Worm (Caenorhabditis elegans) whole organism, young adult: ENCODE measurements around the gene F42H10.3.
A peak's percentile ranks its signal among the peaks of the same experiment; 100 is the strongest.

Source experiments
- B0261.1 ChIP-seq: sonication (generic microtip); optimal IDR thresholded peaks from 2 replicates; lab custom pipeline; 2016; ENCODE audit warnings: mild to moderate bottlenecking, missing genetic modification characterization, moderate library complexity, missing compliant biosample characterization
- D2030.7 ChIP-seq: fragments of 200-800 bp; sonication (Bioruptor generic); IDR thresholded peaks from 2 replicates; pipeline ENCODE4 v1.3.6; 2022; ENCODE audit warnings: missing genetic modification reagents, missing genetic modification characterization, missing compliant biosample characterization
- F10E7.11 ChIP-seq: sonication (generic microtip); optimal IDR thresholded peaks from 2 replicates; lab custom pipeline; 2017; ENCODE audit warnings: mild to moderate bottlenecking, missing genetic modification characterization, moderate library complexity, missing compliant biosample characterization
- F22D6.2 ChIP-seq: sonication (generic microtip); optimal IDR thresholded peaks from 2 replicates; lab custom pipeline; 2016; ENCODE audit warnings: mild to moderate bottlenecking, missing genetic modification characterization, missing compliant biosample characterization
- F52B5.7 ChIP-seq: sonication (generic microtip); optimal IDR thresholded peaks from 2 replicates; lab custom pipeline; 2016; ENCODE audit warnings: mild to moderate bottlenecking, missing genetic modification characterization, missing compliant biosample characterization
- F57C9.4 ChIP-seq: sonication (generic microtip); optimal IDR thresholded peaks from 2 replicates; lab custom pipeline; 2017; ENCODE audit warnings: mild to moderate bottlenecking, missing genetic modification characterization, missing compliant biosample characterization
- K11D2.4 ChIP-seq: fragments of 200-800 bp; sonication (Bioruptor generic); IDR thresholded peaks from 2 replicates; pipeline ENCODE4 v1.3.6; 2022; ENCODE audit warnings: missing genetic modification reagents, missing genetic modification characterization, missing compliant biosample characterization
- Y67H2A.10 ChIP-seq: fragments of 200-800 bp; sonication (Bioruptor generic); conservative IDR thresholded peaks from 2 replicates; pipeline ENCODE4 v1.3.6; 2022; ENCODE audit warnings: missing genetic modification reagents, missing genetic modification characterization, missing compliant biosample characterization
- attf-5 ChIP-seq: fragments of 200-800 bp; sonication (Bioruptor generic); optimal IDR thresholded peaks from 2 replicates; lab custom pipeline; 2018; ENCODE audit warnings: mild to moderate bottlenecking, missing genetic modification characterization, missing compliant biosample characterization
- attf-6 ChIP-seq: fragments of 200-800 bp; sonication (Bioruptor generic); IDR thresholded peaks from 2 replicates; pipeline ENCODE4 v1.3.6; 2022; ENCODE audit warnings: missing genetic modification reagents, missing genetic modification characterization, missing compliant biosample characterization
- cebp-2 ChIP-seq: fragments of 200-800 bp; sonication (Bioruptor generic); IDR thresholded peaks from 2 replicates; pipeline ENCODE4 v1.3.6; 2022; ENCODE audit warnings: missing genetic modification characterization, missing compliant biosample characterization
- ceh-27 ChIP-seq: fragments of 200-800 bp; sonication (Bioruptor generic); optimal IDR thresholded peaks from 2 replicates; lab custom pipeline; 2018; ENCODE audit warnings: mild to moderate bottlenecking, missing genetic modification characterization, moderate library complexity, missing compliant biosample characterization
- ceh-40 ChIP-seq: fragments of 200-800 bp; sonication (Bioruptor generic); IDR thresholded peaks from 2 replicates; pipeline ENCODE4 v1.3.6; 2022; ENCODE audit warnings: missing genetic modification characterization, missing compliant biosample characterization
- ceh-79 ChIP-seq: sonication (generic microtip); optimal IDR thresholded peaks from 2 replicates; lab custom pipeline; 2017; ENCODE audit warnings: mild to moderate bottlenecking, missing genetic modification characterization, missing compliant biosample characterization
- die-1 ChIP-seq: sonication (generic microtip); optimal IDR thresholded peaks from 2 replicates; lab custom pipeline; 2016; ENCODE audit warnings: missing genotype, mild to moderate bottlenecking, missing genetic modification characterization, missing compliant biosample characterization
- dpl-1 ChIP-seq: fragments of 150-350 bp; optimal IDR thresholded peaks from 2 replicates; lab custom pipeline; 2014; ENCODE audit warnings: missing biosample characterization, missing genetic modification reagents, missing genetic modification characterization
- efl-1 ChIP-seq: fragments of 150-350 bp; optimal IDR thresholded peaks from 2 replicates; lab custom pipeline; 2014; ENCODE audit warnings: missing biosample characterization, missing genetic modification reagents, missing genetic modification characterization
- gei-17 ChIP-seq: fragments of 200-800 bp; sonication (Bioruptor generic); optimal IDR thresholded peaks from 2 replicates; lab custom pipeline; 2018; ENCODE audit warnings: mild to moderate bottlenecking, missing genetic modification characterization, missing compliant biosample characterization
- him-1 ChIP-seq: sonication (generic microtip); optimal IDR thresholded peaks from 2 replicates; lab custom pipeline; 2016; ENCODE audit warnings: missing genotype, missing genetic modification reagents, missing genetic modification characterization, missing compliant biosample characterization
- hmg-1.2 ChIP-seq: fragments of 200-800 bp; sonication (Bioruptor generic); IDR thresholded peaks from 2 replicates; pipeline ENCODE4 v1.3.6; 2022; ENCODE audit warnings: missing genetic modification reagents, missing genetic modification characterization, missing compliant biosample characterization
- hmg-20 ChIP-seq: fragments of 200-800 bp; sonication (Bioruptor generic); IDR thresholded peaks from 2 replicates; pipeline ENCODE4 v1.3.6; 2022; ENCODE audit warnings: missing genetic modification reagents, missing genetic modification characterization, missing compliant biosample characterization
- hsf-1 ChIP-seq: fragments of 200-800 bp; sonication (Bioruptor generic); IDR thresholded peaks from 2 replicates; pipeline ENCODE4 v1.3.6; 2022; ENCODE audit warnings: missing genetic modification reagents, missing genetic modification characterization, missing compliant biosample characterization
- let-607 ChIP-seq, 2 experiments: fragments of 200-800 bp in 1 of 2; sonication (Bioruptor generic) in 1 of 2; sonication (generic microtip) in 1 of 2; optimal IDR thresholded peaks; 2 replicates each; lab custom pipeline; 2016 to 2018; ENCODE audit warnings: mild to moderate bottlenecking in 2 of 2, missing compliant biosample characterization in 2 of 2, missing genetic modification characterization in 2 of 2, moderate library complexity in 2 of 2, missing genotype in 1 of 2
- lin-26 ChIP-seq: fragments of 200-800 bp; sonication (Bioruptor generic); IDR thresholded peaks from 2 replicates; pipeline ENCODE4 v1.3.6; 2022; ENCODE audit warnings: missing genetic modification reagents, missing genetic modification characterization, missing compliant biosample characterization
- lsl-1 ChIP-seq: fragments of 200-800 bp; sonication (Bioruptor generic); optimal IDR thresholded peaks from 2 replicates; lab custom pipeline; 2018; ENCODE audit warnings: mild to moderate bottlenecking, missing genetic modification characterization, moderate library complexity, missing compliant biosample characterization
- madf-6 ChIP-seq: fragments of 200-800 bp; sonication (Bioruptor generic); IDR thresholded peaks from 2 replicates; pipeline ENCODE4 v1.3.6; 2022; ENCODE audit warnings: missing genetic modification reagents, missing genetic modification characterization, missing compliant biosample characterization
- madf-8 ChIP-seq: fragments of 200-800 bp; sonication (Bioruptor generic); conservative IDR thresholded peaks from 2 replicates; pipeline ENCODE4 v1.3.6; 2022; ENCODE audit warnings: missing genetic modification reagents, missing genetic modification characterization, missing compliant biosample characterization
- mcd-1 ChIP-seq: fragments of 200-800 bp; sonication (Bioruptor generic); IDR thresholded peaks from 2 replicates; pipeline ENCODE4 v1.3.6; 2022; ENCODE audit warnings: missing genetic modification reagents, missing genetic modification characterization, missing compliant biosample characterization
- nfya-1 ChIP-seq: sonication (generic microtip); optimal IDR thresholded peaks from 2 replicates; lab custom pipeline; 2017; ENCODE audit warnings: antibody characterized with exemption, missing compliant biosample characterization, missing genetic modification characterization, borderline replicate concordance; ENCODE audit not compliant: insufficient read depth
- nhr-90 ChIP-seq: sonication (generic microtip); optimal IDR thresholded peaks from 2 replicates; lab custom pipeline; 2016; ENCODE audit warnings: missing genotype, mild to moderate bottlenecking, missing genetic modification characterization, missing compliant biosample characterization
- pbrm-1 ChIP-seq: fragments of 200-800 bp; sonication (Bioruptor generic); IDR thresholded peaks from 2 replicates; pipeline ENCODE4 v1.3.6; 2022; ENCODE audit warnings: missing genetic modification reagents, missing genetic modification characterization, missing compliant biosample characterization
- rcor-1 ChIP-seq: fragments of 200-800 bp; sonication (Bioruptor generic); IDR thresholded peaks from 2 replicates; pipeline ENCODE4 v1.3.6; 2022; ENCODE audit warnings: missing genetic modification reagents, missing genetic modification characterization, missing compliant biosample characterization
- rec-8 ChIP-seq, 2 experiments: sonication (generic microtip); optimal IDR thresholded peaks; 2 replicates each; lab custom pipeline; 2016; ENCODE audit warnings: mild to moderate bottlenecking in 2 of 2, missing genetic modification characterization in 2 of 2, missing genetic modification reagents in 2 of 2, missing genotype in 2 of 2, missing biosample characterization in 1 of 2, missing compliant biosample characterization in 1 of 2, moderate library complexity in 1 of 2
- rpc-1 ChIP-seq, 2 experiments: fragments of 150-350 bp in 1 of 2; sonication (generic microtip) in 1 of 2; optimal IDR thresholded peaks; 2 replicates each; lab custom pipeline; 2014 to 2018; ENCODE audit warnings: missing biosample characterization in 1 of 2, missing genetic modification characterization in 1 of 2, missing genetic modification reagents in 1 of 2, missing genotype in 1 of 2
- sdz-38 ChIP-seq: sonication (generic microtip); optimal IDR thresholded peaks from 2 replicates; lab custom pipeline; 2016; ENCODE audit warnings: missing genotype, missing genetic modification characterization, missing compliant biosample characterization
- sptf-2 ChIP-seq: fragments of 200-800 bp; sonication (Bioruptor generic); optimal IDR thresholded peaks from 2 replicates; lab custom pipeline; 2018; ENCODE audit warnings: mild to moderate bottlenecking, missing genetic modification characterization, missing compliant biosample characterization
- tbp1 ChIP-seq: fragments of 200-800 bp; sonication (Bioruptor generic); optimal IDR thresholded peaks from 2 replicates; lab custom pipeline; 2018; ENCODE audit warnings: mild to moderate bottlenecking, missing genetic modification characterization, missing compliant biosample characterization
- tbx-9 ChIP-seq: sonication (generic microtip); optimal IDR thresholded peaks from 2 replicates; lab custom pipeline; 2016; ENCODE audit warnings: borderline replicate concordance, missing genetic modification characterization, inconsistent platforms, missing compliant biosample characterization
- unc-130 ChIP-seq: sonication (generic microtip); optimal IDR thresholded peaks from 2 replicates; lab custom pipeline; 2016; ENCODE audit warnings: missing genetic modification reagents, missing genetic modification characterization, missing compliant biosample characterization
- zfh-2 ChIP-seq: fragments of 200-800 bp; sonication (Bioruptor generic); conservative IDR thresholded peaks from 2 replicates; pipeline ENCODE4 v1.3.6; 2022; ENCODE audit warnings: missing genetic modification reagents, missing genetic modification characterization, missing compliant biosample characterization
- zim-3 ChIP-seq: sonication (generic microtip); optimal IDR thresholded peaks from 2 replicates; lab custom pipeline; 2017; ENCODE audit warnings: mild to moderate bottlenecking, missing genetic modification characterization, moderate library complexity, missing compliant biosample characterization
- ztf-18 ChIP-seq: sonication (generic microtip); optimal IDR thresholded peaks from 2 replicates; lab custom pipeline; 2016; ENCODE audit warnings: missing genotype, mild to moderate bottlenecking, missing genetic modification characterization, missing compliant biosample characterization
- ztf-25 ChIP-seq: fragments of 200-800 bp; sonication (Bioruptor generic); IDR thresholded peaks from 2 replicates; pipeline ENCODE4 v1.3.6; 2022; ENCODE audit warnings: missing genetic modification reagents, missing genetic modification characterization, missing compliant biosample characterization
- ztf-26 ChIP-seq: sonication (generic microtip); optimal IDR thresholded peaks from 2 replicates; lab custom pipeline; 2017; ENCODE audit warnings: missing genetic modification characterization, missing compliant biosample characterization
- ztf-28 ChIP-seq: fragments of 200-800 bp; sonication (Bioruptor generic); IDR thresholded peaks from 2 replicates; pipeline ENCODE4 v1.3.6; 2022; ENCODE audit warnings: missing genetic modification reagents, missing genetic modification characterization, missing compliant biosample characterization
- ztf-3 ChIP-seq: fragments of 200-800 bp; sonication (Bioruptor generic); optimal IDR thresholded peaks from 2 replicates; lab custom pipeline; 2018; ENCODE audit warnings: mild to moderate bottlenecking, missing genetic modification characterization, missing compliant biosample characterization

F42H10.3 gene

DNA sequence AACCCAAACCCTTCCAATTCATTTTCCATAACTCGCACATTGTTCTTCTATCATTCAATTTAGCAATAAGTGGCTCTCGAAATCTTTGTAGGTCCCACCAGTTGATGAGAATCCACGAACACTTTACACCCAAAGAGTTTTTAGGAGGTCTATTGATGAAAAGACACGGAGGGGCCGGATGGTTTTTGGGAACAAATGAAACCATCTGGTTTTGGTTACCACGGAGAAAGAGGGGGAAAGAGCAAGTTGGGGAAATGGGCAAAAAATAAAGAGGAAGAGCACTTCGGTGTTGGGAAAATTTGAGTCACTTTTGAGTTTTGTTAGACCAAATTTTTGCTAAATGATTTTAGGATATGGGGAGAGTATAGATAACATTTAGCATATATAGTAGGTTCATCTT lies 16.4 kb upstream of the F42H10.3 start:
- TF ChIP-seq him-1 (no peak), unc-130 (GFP tag; lab: Kevin White, UChicago) (no peak), attf-6 (GFP tag; lab: Robert Waterston, UW) (no peak), attf-5 (no peak), ceh-27 (no peak), zfh-2 (GFP tag; lab: Robert Waterston, UW) (no peak), ztf-26 (tag; lab: Kevin White, UChicago) (no peak), ztf-3 (GFP tag; lab: Kevin White, UChicago) (no peak), dpl-1 (no peak), madf-8 (GFP tag; lab: Robert Waterston, UW) (no peak)

- peak; percentile 60; the same call in 1 of the 2 replicates for TF ChIP-seq ceh-40 (GFP tag; lab: Robert Waterston, UW)
- peak; percentile 59 for TF ChIP-seq hmg-1.2 (GFP tag; lab: Robert Waterston, UW)
- no peak for TF ChIP-seq ztf-3 (GFP tag; lab: Kevin White, UChicago)
- TF ChIP-seq B0261.1: peak; percentile 70
- no peak for TF ChIP-seq tbx-9 (tag; lab: Kevin White, UChicago)
- peak; percentile 15 for TF ChIP-seq F52B5.7 (tag; lab: Kevin White, UChicago)
- TF ChIP-seq nhr-90 (tag; lab: Kevin White, UChicago): peak; percentile 75
- peak; percentile 93 for TF ChIP-seq lin-26 (GFP tag; lab: Robert Waterston, UW)
- TF ChIP-seq lsl-1: peak; percentile 38
- TF ChIP-seq hmg-20 (GFP tag; lab: Robert Waterston, UW): no peak
- TF ChIP-seq D2030.7 (GFP tag; lab: Robert Waterston, UW): peak; percentile 63
- TF ChIP-seq zim-3 (tag; lab: Kevin White, UChicago): no peak
- no peak for TF ChIP-seq F57C9.4
- TF ChIP-seq ztf-18 (tag; lab: Kevin White, UChicago): peak; percentile 39
- peak; percentile 10 for TF ChIP-seq efl-1 (GFP tag; lab: Kevin White, UChicago)
- peak; percentile 54 for TF ChIP-seq rpc-1 (optimal IDR thresholded peaks at IDR 0.05; lab: Kevin White, UChicago)
- peak; percentile 83 for TF ChIP-seq rpc-1 (tag; optimal IDR thresholded peaks at IDR 0.05; lab: Kevin White, UChicago)
- TF ChIP-seq rcor-1 (GFP tag; lab: Robert Waterston, UW): 0 out of 2 replicates have a peak, but pooled peaks have one; percentile 30
- TF ChIP-seq K11D2.4 (GFP tag; lab: Robert Waterston, UW): no peak
- TF ChIP-seq ceh-27: no peak
- no peak for TF ChIP-seq nfya-1 (tag; lab: Kevin White, UChicago)
- no peak for TF ChIP-seq mcd-1 (GFP tag; lab: Robert Waterston, UW)
- peak; percentile 82 for TF ChIP-seq him-1
- TF ChIP-seq ztf-25 (GFP tag; lab: Robert Waterston, UW): 0 out of 2 replicates have a peak, but pooled peaks have one; percentile 51
- TF ChIP-seq gei-17: no peak
- no peak for TF ChIP-seq let-607 (tag; optimal IDR thresholded peaks at IDR 0.05; lab: Kevin White, UChicago)
- TF ChIP-seq Y67H2A.10 (GFP tag; lab: Robert Waterston, UW): no peak
- TF ChIP-seq ztf-28 (GFP tag; lab: Robert Waterston, UW): 0 out of 2 replicates have a peak, but pooled peaks have one; percentile 42
- TF ChIP-seq tbp1 (GFP tag; lab: Kevin White, UChicago): peak; percentile 89
- TF ChIP-seq cebp-2 (GFP tag; lab: Robert Waterston, UW): 0 out of 2 replicates have a peak, but pooled peaks have one; percentile 36
- TF ChIP-seq die-1 (tag; lab: Kevin White, UChicago): peak; percentile 57
- TF ChIP-seq sdz-38 (tag; lab: Kevin White, UChicago): no peak
- TF ChIP-seq sptf-2 (GFP tag; lab: Kevin White, UChicago): no peak
- TF ChIP-seq rec-8 (tag; optimal IDR thresholded peaks at IDR 0.05; lab: Kevin White, UChicago): peak in 1 of 2 experiments; percentile 25
- peak; percentile 29 for TF ChIP-seq attf-5
- no peak for TF ChIP-seq ceh-79
- no peak for TF ChIP-seq F10E7.11
- peak; percentile 61; the same call in 1 of the 2 replicates for TF ChIP-seq madf-6 (GFP tag; lab: Robert Waterston, UW)
- peak; percentile 41; the same call in 1 of the 2 replicates for TF ChIP-seq pbrm-1 (GFP tag; lab: Robert Waterston, UW)
- TF ChIP-seq F22D6.2: no peak
- peak; percentile 56; the same call in 1 of the 2 replicates for TF ChIP-seq hsf-1 (GFP tag; lab: Robert Waterston, UW)
- TF ChIP-seq, all 124 proteins: peak for 23
Observed at ce11 chrIII:8473292-8473691, 10.7 kb upstream of the F42H10.3 start.
